Fruit fly (Drosophila melanogaster) whole organism, embryonic: ENCODE results near the gene CG14431.

ENCODE experiments used
- Aef1 ChIP-seq: fragments of 200-800 bp; sonication (Bioruptor generic); IDR thresholded peaks from 3 replicates; pipeline ENCODE4 v1.3.6; 2022; ENCODE audit warnings: missing biosample characterization, missing genetic modification characterization
- Atf3 ChIP-seq: fragments of 200-800 bp; sonication (Bioruptor generic); optimal IDR thresholded peaks from 3 replicates; lab custom pipeline; 2016; ENCODE audit warnings: missing biosample characterization, missing genetic modification characterization
- Bdp1 ChIP-seq: fragments of 200-800 bp; sonication (Bioruptor generic); optimal IDR thresholded peaks from 3 replicates; lab custom pipeline; 2016; ENCODE audit warnings: missing biosample characterization, missing genetic modification characterization
- CG10274 ChIP-seq: fragments of 200-800 bp; sonication (Bioruptor generic); optimal IDR thresholded peaks from 3 replicates; lab custom pipeline; 2017; ENCODE audit warnings: missing biosample characterization, mild to moderate bottlenecking, missing genetic modification characterization
- CG13296 ChIP-seq: fragments of 200-800 bp; sonication (Bioruptor generic); optimal IDR thresholded peaks from 3 replicates; lab custom pipeline; 2018; ENCODE audit warnings: missing biosample characterization, mild to moderate bottlenecking, missing genetic modification characterization
- CG1529 ChIP-seq: fragments of 200-800 bp; sonication (Bioruptor generic); optimal IDR thresholded peaks from 3 replicates; lab custom pipeline; 2018; ENCODE audit warnings: missing biosample characterization, missing genetic modification characterization
- CG1792 ChIP-seq: fragments of 200-800 bp; sonication (Bioruptor generic); optimal IDR thresholded peaks from 2 replicates; lab custom pipeline; 2016; ENCODE audit warnings: missing biosample characterization, missing genetic modification characterization
- CG18262 ChIP-seq: fragments of 200-800 bp; optimal IDR thresholded peaks from 3 replicates; lab custom pipeline; 2019; ENCODE audit warnings: missing biosample characterization, mild to moderate bottlenecking, missing genetic modification characterization, moderate library complexity
- CG2120 ChIP-seq: fragments of 200-800 bp; sonication (Bioruptor generic); optimal IDR thresholded peaks from 3 replicates; lab custom pipeline; 2016; ENCODE audit warnings: missing biosample characterization, missing genetic modification characterization
- CG2199 ChIP-seq: fragments of 200-800 bp; sonication (Bioruptor generic); IDR thresholded peaks from 3 replicates; pipeline ENCODE4 v1.3.6; 2022; ENCODE audit warnings: missing biosample characterization, missing genetic modification characterization
- CG2678 ChIP-seq: fragments of 200-800 bp; sonication (Bioruptor generic); optimal IDR thresholded peaks from 3 replicates; lab custom pipeline; 2019; ENCODE audit warnings: missing biosample characterization, mild to moderate bottlenecking, missing genetic modification characterization, moderate library complexity
- CG4360 ChIP-seq: fragments of 200-800 bp; sonication (Bioruptor generic); IDR thresholded peaks from 2 replicates; pipeline ENCODE4 v1.3.6; 2022; ENCODE audit warnings: missing biosample characterization, missing genetic modification characterization
- CG5180 ChIP-seq: fragments of 200-800 bp; sonication (Bioruptor generic); optimal IDR thresholded peaks from 3 replicates; lab custom pipeline; 2017; ENCODE audit warnings: missing biosample characterization, missing genetic modification characterization, mild to moderate bottlenecking, moderate library complexity, missing genetic modification reagents
- CG8089 ChIP-seq: fragments of 200-800 bp; sonication (Bioruptor generic); optimal IDR thresholded peaks from 3 replicates; lab custom pipeline; 2016; ENCODE audit warnings: missing biosample characterization, missing genetic modification characterization
- CG8924 ChIP-seq: fragments of 200-800 bp; optimal IDR thresholded peaks from 3 replicates; lab custom pipeline; 2019; ENCODE audit warnings: missing biosample characterization, mild to moderate bottlenecking, missing genetic modification characterization, moderate library complexity
- Dip3 ChIP-seq: fragments of 200-800 bp; sonication (Bioruptor generic); optimal IDR thresholded peaks from 3 replicates; lab custom pipeline; 2016; ENCODE audit warnings: missing biosample characterization, missing genetic modification characterization
- E2f1 ChIP-seq: fragments of 200-800 bp; sonication (Bioruptor generic); IDR thresholded peaks from 2 replicates; pipeline ENCODE4 v1.3.6; 2022; ENCODE audit warnings: missing biosample characterization, missing genetic modification characterization
- Fer3 ChIP-seq: fragments of 200-800 bp; sonication (Bioruptor generic); optimal IDR thresholded peaks from 2 replicates; lab custom pipeline; 2018; ENCODE audit warnings: missing biosample characterization, mild to moderate bottlenecking, missing genetic modification characterization, moderate library complexity
- Lim3 ChIP-seq: fragments of 200-800 bp; sonication (Bioruptor generic); IDR thresholded peaks from 2 replicates; pipeline ENCODE4 v1.3.6; 2022; ENCODE audit warnings: missing biosample characterization, missing genetic modification characterization
- Rfx ChIP-seq: fragments of 200-800 bp; sonication (Bioruptor generic); IDR thresholded peaks from 2 replicates; pipeline ENCODE4 v1.3.6; 2022; ENCODE audit warnings: missing biosample characterization, missing genetic modification characterization
- Stat92E ChIP-seq, 3 experiments: fragments of >200 bp in 2 of 3; fragments of 200-800 bp in 1 of 3; sonication (Bioruptor generic) in 1 of 3; optimal IDR thresholded peaks; 2 replicates each; lab custom pipeline; 2017 to 2019; ENCODE audit warnings: missing biosample characterization in 3 of 3, missing genetic modification characterization in 3 of 3, mild to moderate bottlenecking in 1 of 3, moderate library complexity in 1 of 3
- TFAM ChIP-seq: fragments of 200-800 bp; sonication (Bioruptor generic); optimal IDR thresholded peaks from 2 replicates; lab custom pipeline; 2017; ENCODE audit warnings: missing biosample characterization, missing genetic modification characterization, inconsistent platforms
- Vsx1 ChIP-seq: fragments of 200-800 bp; sonication (Bioruptor generic); optimal IDR thresholded peaks from 2 replicates; lab custom pipeline; 2017; ENCODE audit warnings: missing biosample characterization, mild to moderate bottlenecking, missing genetic modification characterization, missing genetic modification reagents
- ase ChIP-seq: fragments of 200-800 bp; sonication (Bioruptor generic); IDR thresholded peaks from 3 replicates; pipeline ENCODE4 v1.3.6; 2022; ENCODE audit warnings: missing biosample characterization, missing genetic modification characterization
- ato ChIP-seq: fragments of 200-800 bp; sonication (Bioruptor generic); IDR thresholded peaks from 2 replicates; pipeline ENCODE4 v1.3.6; 2022; ENCODE audit warnings: missing biosample characterization, missing genetic modification characterization; ENCODE audit not compliant: partially characterized antibody
- ci ChIP-seq: fragments of 200-800 bp; sonication (Bioruptor generic); IDR thresholded peaks from 3 replicates; pipeline ENCODE4 v1.3.6; 2022; ENCODE audit warnings: missing biosample characterization, missing genetic modification characterization
- crol ChIP-seq: fragments of 200-800 bp; sonication (Bioruptor generic); IDR thresholded peaks from 2 replicates; pipeline ENCODE4 v1.3.6; 2022; ENCODE audit warnings: missing biosample characterization, missing genetic modification characterization
- cwo ChIP-seq: fragments of 200-800 bp; sonication (Bioruptor generic); optimal IDR thresholded peaks from 3 replicates; lab custom pipeline; 2017; ENCODE audit warnings: missing biosample characterization, missing genetic modification characterization, mild to moderate bottlenecking, moderate library complexity, missing genetic modification reagents
- dimm ChIP-seq: fragments of 200-800 bp; sonication (Bioruptor generic); IDR thresholded peaks from 2 replicates; pipeline ENCODE4 v1.3.6; 2022; ENCODE audit warnings: missing biosample characterization, missing genetic modification characterization
- en ChIP-seq: fragments of 200-800 bp; sonication (Bioruptor generic); optimal IDR thresholded peaks from 2 replicates; lab custom pipeline; 2016; ENCODE audit warnings: missing biosample characterization, missing genetic modification characterization
- fru ChIP-seq: fragments of >200 bp; optimal IDR thresholded peaks from 2 replicates; lab custom pipeline; 2017
- fu2 ChIP-seq: fragments of 200-800 bp; sonication (Bioruptor generic); optimal IDR thresholded peaks from 2 replicates; lab custom pipeline; 2016; ENCODE audit warnings: missing biosample characterization, missing genetic modification characterization
- gro ChIP-seq: fragments of 200-800 bp; sonication (Bioruptor generic); optimal IDR thresholded peaks from 2 replicates; lab custom pipeline; 2016; ENCODE audit warnings: missing biosample characterization, missing genetic modification characterization
- h ChIP-seq: fragments of >200 bp; optimal IDR thresholded peaks from 2 replicates; lab custom pipeline; 2017
- ham ChIP-seq: fragments of 200-800 bp; sonication (Bioruptor generic); IDR thresholded peaks from 2 replicates; pipeline ENCODE4 v1.3.6; 2022; ENCODE audit warnings: missing biosample characterization, missing genetic modification characterization
- her ChIP-seq: fragments of 200-800 bp; sonication (Bioruptor generic); optimal IDR thresholded peaks from 2 replicates; lab custom pipeline; 2016; ENCODE audit warnings: missing biosample characterization, missing genetic modification characterization
- knrl ChIP-seq: fragments of 200-800 bp; sonication (Bioruptor generic); IDR thresholded peaks from 3 replicates; pipeline ENCODE4 v1.3.6; 2022; ENCODE audit warnings: missing biosample characterization, missing genetic modification characterization; ENCODE audit not compliant: partially characterized antibody
- otp ChIP-seq: fragments of 200-800 bp; sonication (Bioruptor generic); IDR thresholded peaks from 3 replicates; pipeline ENCODE4, ENCODE4 v1.3.6; 2022; ENCODE audit warnings: missing biosample characterization, missing genetic modification characterization
- peb ChIP-seq: fragments of 200-800 bp; sonication (Bioruptor generic); IDR thresholded peaks from 2 replicates; pipeline ENCODE4 v1.3.6; 2022; ENCODE audit warnings: missing biosample characterization, missing genetic modification characterization
- pho ChIP-seq: fragments of 200-800 bp; sonication (Bioruptor generic); optimal IDR thresholded peaks from 2 replicates; lab custom pipeline; 2016; ENCODE audit warnings: missing biosample characterization, missing genetic modification characterization
- phol ChIP-seq: fragments of 200-800 bp; sonication (Bioruptor generic); optimal IDR thresholded peaks from 3 replicates; lab custom pipeline; 2018; ENCODE audit warnings: missing biosample characterization, mild to moderate bottlenecking, missing genetic modification characterization, moderate library complexity
- run ChIP-seq: fragments of 200-800 bp; sonication (Bioruptor generic); optimal IDR thresholded peaks from 3 replicates; lab custom pipeline; 2018; ENCODE audit warnings: missing biosample characterization, mild to moderate bottlenecking, missing genetic modification characterization
- sqz ChIP-seq: fragments of 200-800 bp; sonication (Bioruptor generic); optimal IDR thresholded peaks from 3 replicates; lab custom pipeline; 2018; ENCODE audit warnings: missing biosample characterization, mild to moderate bottlenecking, missing genetic modification characterization
- ssp ChIP-seq: fragments of 200-800 bp; sonication (Bioruptor generic); IDR thresholded peaks from 2 replicates; pipeline ENCODE4 v1.3.6; 2022; ENCODE audit warnings: missing biosample characterization, missing genetic modification characterization
- stc ChIP-seq: fragments of 200-800 bp; sonication (Bioruptor generic); IDR thresholded peaks from 2 replicates; pipeline ENCODE4 v1.3.6; 2022; ENCODE audit warnings: missing biosample characterization, missing genetic modification characterization
- tio ChIP-seq: fragments of 200-800 bp; sonication (Bioruptor generic); optimal IDR thresholded peaks from 2 replicates; lab custom pipeline; 2017; ENCODE audit warnings: missing biosample characterization, missing genetic modification characterization, inconsistent platforms
- trh ChIP-seq: fragments of 200-800 bp; sonication (Bioruptor generic); optimal IDR thresholded peaks from 2 replicates; lab custom pipeline; 2016; ENCODE audit warnings: missing biosample characterization, missing genetic modification characterization
- tup ChIP-seq: fragments of 200-800 bp; sonication (Bioruptor generic); optimal IDR thresholded peaks from 2 replicates; lab custom pipeline; 2016; ENCODE audit warnings: missing biosample characterization, mild to moderate bottlenecking, missing genetic modification characterization, moderate library complexity
- wor ChIP-seq: fragments of 200-800 bp; sonication (Bioruptor generic); IDR thresholded peaks from 2 replicates; pipeline ENCODE4 v1.3.6; 2022; ENCODE audit warnings: missing biosample characterization, missing genetic modification characterization
- yki ChIP-seq: fragments of >200 bp; optimal IDR thresholded peaks from 3 replicates; lab custom pipeline; 2018

CG14431 gene

DNA sequence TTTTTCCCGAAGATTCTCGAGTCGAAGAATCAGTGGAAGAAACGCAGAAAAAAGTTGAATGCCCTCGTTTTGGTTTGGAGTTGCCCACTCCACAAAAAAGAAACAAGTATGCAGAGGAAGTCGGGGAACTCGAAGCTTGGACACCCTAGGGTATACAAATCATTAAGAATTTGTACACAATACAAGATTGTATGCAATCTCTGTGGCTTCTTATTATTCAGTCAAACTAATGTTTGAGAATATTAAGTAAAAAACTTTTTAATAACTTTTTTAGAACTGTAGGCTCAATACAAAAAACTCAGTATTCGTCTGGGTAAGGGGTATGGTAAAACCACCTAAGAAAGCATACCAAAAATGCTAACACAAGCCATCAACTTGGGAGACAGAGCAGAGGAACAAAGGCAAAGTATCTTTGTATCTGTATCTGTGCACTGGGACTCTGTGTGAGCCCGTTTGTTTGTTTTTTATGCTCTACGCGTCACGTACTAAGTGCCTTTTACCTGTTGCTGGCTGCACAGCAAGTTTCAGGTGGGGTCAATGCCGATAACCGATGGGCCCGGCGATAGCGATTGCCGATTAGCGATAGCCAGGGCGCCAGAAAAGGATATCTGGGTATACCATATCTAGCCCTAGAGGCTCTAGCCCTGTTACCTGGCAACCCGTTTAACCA lies 77.2 kb downstream of the CG14431 start (continued):
- TF ChIP-seq CG1792: peak; percentile 54
- TF ChIP-seq CG18262: peak; percentile 92
- TF ChIP-seq CG8089: peak; percentile 81
- 0 out of 2 replicates have a peak, but pooled peaks have one; percentile 34 for TF ChIP-seq crol
- TF ChIP-seq CG2678 (tag; lab: Kevin White, UChicago): peak; percentile 86
- TF ChIP-seq en (GFP tag; lab: Kevin White, UChicago): peak; percentile 60
- TF ChIP-seq CG10274 (GFP tag; lab: Kevin White, UChicago): peak; percentile 46
- TF ChIP-seq otp (GFP tag; lab: Robert Waterston, UW): peak; percentile 85
- peak; percentile 46 for TF ChIP-seq Bdp1 (GFP tag; lab: Kevin White, UChicago)
- peak; percentile 61 for TF ChIP-seq ssp
- no peak for TF ChIP-seq CG2199 (GFP tag; lab: Robert Waterston, UW)
- TF ChIP-seq ase (GFP tag; lab: Robert Waterston, UW): peak; percentile 46; the same call in 1 of the 3 replicates
- TF ChIP-seq Vsx1 (GFP tag; lab: Kevin White, UChicago): peak; percentile 66
- peak; percentile 87 for TF ChIP-seq ci
- peak; percentile 19 for TF ChIP-seq CG13296 (GFP tag; lab: Kevin White, UChicago)
- TF ChIP-seq ato: no peak; the same call in 1 of the 2 replicates
- peak; percentile 73 for TF ChIP-seq E2f1
- TF ChIP-seq run (tag; lab: Kevin White, UChicago): peak; percentile 36
- peak; percentile 82 for TF ChIP-seq CG1529
- no peak for TF ChIP-seq fru (lab: Kevin White, UChicago)
- no peak for TF ChIP-seq stc (GFP tag; lab: Robert Waterston, UW)
- peak; percentile 7; the same call in 1 of the 2 replicates for TF ChIP-seq CG4360
- peak; percentile 44 for TF ChIP-seq fu2 (GFP tag; lab: Kevin White, UChicago)
- no peak for TF ChIP-seq yki
- peak; percentile 38 for TF ChIP-seq her (GFP tag; lab: Kevin White, UChicago)
- peak; percentile 32 for TF ChIP-seq CG5180 (GFP tag; lab: Kevin White, UChicago)
- TF ChIP-seq Atf3: peak; percentile 68
- peak; percentile 21 for TF ChIP-seq trh (GFP tag; lab: Kevin White, UChicago)
- TF ChIP-seq ham (GFP tag; lab: Robert Waterston, UW): no peak
- peak; percentile 82 for TF ChIP-seq peb (GFP tag; lab: Robert Waterston, UW)
- TF ChIP-seq Rfx (GFP tag; lab: Robert Waterston, UW): peak; percentile 28
- TF ChIP-seq Stat92E (GFP tag; optimal IDR thresholded peaks at IDR 0.05; lab: Kevin White, UChicago): peak in 1 of 3 experiments; percentile 76
- peak; percentile 73 for TF ChIP-seq sqz (GFP tag; lab: Kevin White, UChicago)
- TF ChIP-seq wor: peak; percentile 60
- no peak for TF ChIP-seq h (lab: Kevin White, UChicago)
- peak; percentile 44 for TF ChIP-seq Fer3
- TF ChIP-seq tup: peak; percentile 54
- peak; percentile 68 for TF ChIP-seq gro (GFP tag; lab: Kevin White, UChicago)
- peak; percentile 77 for TF ChIP-seq tio (GFP tag; lab: Kevin White, UChicago)
- 0 out of 2 replicates have a peak, but pooled peaks have one; percentile 30 for TF ChIP-seq dimm
- no peak; the same call in 1 of the 2 replicates for TF ChIP-seq Lim3 (GFP tag; lab: Robert Waterston, UW)
- TF ChIP-seq CG2120 (GFP tag; lab: Kevin White, UChicago): peak; percentile 76
- peak; percentile 81 for TF ChIP-seq phol (tag; lab: Kevin White, UChicago)
- peak; percentile 89 for TF ChIP-seq CG8924 (tag; lab: Kevin White, UChicago)
- no peak for TF ChIP-seq knrl (GFP tag; lab: Robert Waterston, UW)
- TF ChIP-seq TFAM (GFP tag; lab: Kevin White, UChicago): peak; percentile 41
- peak; percentile 78 for TF ChIP-seq Dip3 (GFP tag; lab: Kevin White, UChicago)
- TF ChIP-seq pho: peak; percentile 33
- TF ChIP-seq cwo (GFP tag; lab: Kevin White, UChicago): peak; percentile 49
- peak; percentile 24; the same call in 1 of the 3 replicates for TF ChIP-seq Aef1 (GFP tag; lab: Robert Waterston, UW)
